Worm (Caenorhabditis elegans) whole organism, dauer: ENCODE data around the gene sqv-6.

Experiments
- unc-62 ChIP-seq: sonication (generic microtip); optimal IDR thresholded peaks from 2 replicates; lab custom pipeline; 2017; ENCODE audit warnings: missing biosample characterization, missing genetic modification reagents, missing genetic modification characterization

Gene sqv-6

ce11 chrV:964739-965283, at the start of gene sqv-6:
sqv-6 (minus strand) TSS chrV:964789.
- no peak for TF ChIP-seq unc-62 (GFP tag; lab: Kevin White, UChicago)

ce11 chrV:1013637-1014036, 49.0 kb upstream of the sqv-6 start:
- no peak for TF ChIP-seq unc-62 (GFP tag; lab: Kevin White, UChicago)

- TF ChIP-seq unc-62 (GFP tag; lab: Kevin White, UChicago) = no peak
Measured at ce11 chrV:1009037-1009436, 44.4 kb upstream of the sqv-6 start.

ce11 chrV:1008503-1008902, 43.9 kb upstream of the sqv-6 start, which contains the start of gene ergo-1:
ergo-1 (plus strand) TSS chrV:1008803.
- TF ChIP-seq unc-62 (GFP tag; lab: Kevin White, UChicago) = no peak

ce11 chrV:1005877-1006276, 41.3 kb upstream of the sqv-6 start:
- TF ChIP-seq unc-62 (GFP tag; lab: Kevin White, UChicago) = no peak

ce11 chrV:1003826-1004225, 39.2 kb upstream of the sqv-6 start:
- no peak for TF ChIP-seq unc-62 (GFP tag; lab: Kevin White, UChicago)

ce11 chrV:1003400-1003799, 38.8 kb upstream of the sqv-6 start, which contains the start of gene Y50D4C.5:
Y50D4C.5 (minus strand) TSS chrV:1003744.
- TF ChIP-seq unc-62 (GFP tag; lab: Kevin White, UChicago) = no peak

- TF ChIP-seq unc-62 (GFP tag; lab: Kevin White, UChicago) = no peak
Measured at ce11 chrV:1001163-1001562, 36.6 kb upstream of the sqv-6 start.

ce11 chrV:995635-996034, 31.0 kb upstream of the sqv-6 start:
- no peak for TF ChIP-seq unc-62 (GFP tag; lab: Kevin White, UChicago)

ce11 chrV:990300-990699, 25.7 kb upstream of the sqv-6 start:
- no peak for TF ChIP-seq unc-62 (GFP tag; lab: Kevin White, UChicago)

ce11 chrV:983120-983519, 18.5 kb upstream of the sqv-6 start:
- no peak for TF ChIP-seq unc-62 (GFP tag; lab: Kevin White, UChicago)

- no peak for TF ChIP-seq unc-62 (GFP tag; lab: Kevin White, UChicago)
Measured at ce11 chrV:982281-982756, 17.7 kb upstream of the sqv-6 start, which contains the start of the genes Y50D4C.12 and unc-34. Y50D4C.12 (plus strand) TSS chrV:982581. unc-34 (plus strand) TSS chrV:982706.

- TF ChIP-seq unc-62 (GFP tag; lab: Kevin White, UChicago) = no peak
Measured at ce11 chrV:979698-980097, 15.1 kb upstream of the sqv-6 start.

- no peak for TF ChIP-seq unc-62 (GFP tag; lab: Kevin White, UChicago)
Measured at ce11 chrV:978617-979016, 14.0 kb upstream of the sqv-6 start.

ce11 chrV:977853-978252, 13.3 kb upstream of the sqv-6 start:
- TF ChIP-seq unc-62 (GFP tag; lab: Kevin White, UChicago) = no peak

- no peak for TF ChIP-seq unc-62 (GFP tag; lab: Kevin White, UChicago)
Measured at ce11 chrV:976498-977063, 12.0 kb upstream of the sqv-6 start.

- TF ChIP-seq unc-62 (GFP tag; lab: Kevin White, UChicago) = no peak
Measured at ce11 chrV:975184-975583, 10.6 kb upstream of the sqv-6 start.
